Worm (Caenorhabditis elegans): Measurements from ENCODE around the gene F47B10.8.

ce11 chrX:10928948-10929563 is 18.4 kb upstream of the F47B10.8 start, which contains the start of gene dgn-1:
- TF ChIP-seq him-1 (tag; optimal IDR thresholded peaks at IDR 0.05): no peak
- TF ChIP-seq W03F9.2 (tag; optimal IDR thresholded peaks at IDR 0.05): no peak
